Worm (Caenorhabditis elegans): ENCODE data around the gene R11D1.2.

The R11D1.2 gene

ce11 chrV:12659426-12659825 lies 49.0 kb upstream of the R11D1.2 start, which contains the start of gene ccch-3 (continued):
- TF ChIP-seq mdl-1 (tag; optimal IDR thresholded peaks at IDR 0.05) (peak in 1 of 2 experiments; percentile 59), dpl-1 (GFP tag; optimal IDR thresholded peaks at IDR 0.05) (peak; percentile 63 to 83 (median 81)), unc-62 (GFP tag; optimal IDR thresholded peaks at IDR 0.05) (no peak), mef-2 (tag; optimal IDR thresholded peaks at IDR 0.05) (no peak), isw-1 (GFP tag; IDR thresholded peaks at IDR 0.05) (peak; percentile 28), ceh-88 (GFP tag; IDR thresholded peaks at IDR 0.05) (no peak), ces-1 (GFP tag; optimal IDR thresholded peaks at IDR 0.05) (no peak), nhr-47 (tag; optimal IDR thresholded peaks at IDR 0.05) (peak; percentile 80), nhr-20 (tag; optimal IDR thresholded peaks at IDR 0.05) (peak; percentile 92), pqm-1 (tag; optimal IDR thresholded peaks at IDR 0.05) (no peak), mep-1 (tag; optimal IDR thresholded peaks at IDR 0.05) (peak; percentile 82), snu-23 (GFP tag; optimal IDR thresholded peaks at IDR 0.05) (no peak), alr-1 (tag; optimal IDR thresholded peaks at IDR 0.05; ENCODE audit: borderline replicate concordance) (no peak), efl-3 (GFP tag; optimal IDR thresholded peaks at IDR 0.05) (no peak), ceh-8 (GFP tag; optimal IDR thresholded peaks at IDR 0.05) (peak; percentile 51), aly-2 (tag; optimal IDR thresholded peaks at IDR 0.05) (no peak), sup-37 (GFP tag; optimal IDR thresholded peaks at IDR 0.05) (no peak), F16B12.6 (tag; optimal IDR thresholded peaks at IDR 0.05) (peak; percentile 48), xbp-1 (tag; optimal IDR thresholded peaks at IDR 0.05) (peak; percentile 80), C04F5.9 (tag; optimal IDR thresholded peaks at IDR 0.05) (peak; percentile 42), efl-1 (optimal IDR thresholded peaks at IDR 0.05) (peak; percentile 72 to 80), efl-1 (GFP tag; optimal IDR thresholded peaks at IDR 0.05 in 1 of 2) (peak; percentile 78 to 97), sptf-1 (tag; optimal IDR thresholded peaks at IDR 0.05) (no peak), ets-5 (GFP tag; IDR thresholded peaks at IDR 0.05) (no peak), lin-35 (GFP tag; optimal IDR thresholded peaks at IDR 0.05) (peak; percentile 76 to 86), zag-1 (tag; optimal IDR thresholded peaks at IDR 0.05) (no peak), elt-3 (tag; optimal IDR thresholded peaks at IDR 0.05) (peak in 3 of 6 experiments; percentile 7 to 71 (median 39)), lin-14 (GFP tag; optimal IDR thresholded peaks at IDR 0.05) (peak; percentile 90), grh-1 (GFP tag; IDR thresholded peaks at IDR 0.05) (0 out of 2 replicates have a peak, but pooled peaks have one; percentile 30), lin-39 (tag; optimal IDR thresholded peaks at IDR 0.05) (no peak), lsy-2 (tag; optimal IDR thresholded peaks at IDR 0.05) (peak; percentile 79 to 88), C16A3.4 (tag; optimal IDR thresholded peaks at IDR 0.05) (peak; percentile 85), Y116A8C.19 (tag; optimal IDR thresholded peaks at IDR 0.05; ENCODE audit: borderline replicate concordance) (no peak), nhr-76 (tag; optimal IDR thresholded peaks at IDR 0.05) (no peak), irx-1 (tag; optimal IDR thresholded peaks at IDR 0.05) (peak; percentile 43), lin-15B (tag; optimal IDR thresholded peaks at IDR 0.05) (no peak)

ce11 chrV:12660280-12660818 lies 48.1 kb upstream of the R11D1.2 start, which contains the start of gene his-74:
TSS of gene his-74 (minus strand) at chrV:12660330.
- TF ChIP-seq xbp-1 (tag; optimal IDR thresholded peaks at IDR 0.05) = no peak
- TF ChIP-seq mep-1 (tag; optimal IDR thresholded peaks at IDR 0.05) = no peak
- TF ChIP-seq nhr-20 (tag; optimal IDR thresholded peaks at IDR 0.05) = no peak
- TF ChIP-seq C34B4.2 (tag; optimal IDR thresholded peaks at IDR 0.05) = no peak
- no peak for TF ChIP-seq irx-1 (tag; optimal IDR thresholded peaks at IDR 0.05)
- no peak for TF ChIP-seq unc-86 (tag; optimal IDR thresholded peaks at IDR 0.05)
- TF ChIP-seq nhr-19 (GFP tag; conservative IDR thresholded peaks at IDR 0.05) = no peak
- TF ChIP-seq nhr-12 (tag; optimal IDR thresholded peaks at IDR 0.05) = no peak
- TF ChIP-seq fkh-4 (tag; optimal IDR thresholded peaks at IDR 0.05; ENCODE audit: borderline replicate concordance) = no peak
- no peak for TF ChIP-seq fos-1 (tag; optimal IDR thresholded peaks at IDR 0.05)
